Worm (Caenorhabditis elegans) whole organism, late embryonic: Measurements from ENCODE around the gene F10C2.5.

Experiments used
- ama-1 ChIP-seq: fragments of 150-350 bp; optimal IDR thresholded peaks from 2 replicates; lab custom pipeline; 2014
- ceh-6 ChIP-seq: fragments of 200-800 bp; sonication (Bioruptor generic); optimal IDR thresholded peaks from 2 replicates; lab custom pipeline; 2018; ENCODE audit warnings: mild to moderate bottlenecking, missing genetic modification characterization, missing compliant biosample characterization
- dmd-4 ChIP-seq: sonication (generic microtip); optimal IDR thresholded peaks from 2 replicates; lab custom pipeline; 2016; ENCODE audit warnings: borderline replicate concordance, missing genetic modification characterization, missing compliant biosample characterization
- elt-2 ChIP-seq: sonication (generic microtip); optimal IDR thresholded peaks from 2 replicates; lab custom pipeline; 2016; ENCODE audit warnings: missing genetic modification reagents, missing genetic modification characterization, missing compliant biosample characterization
- ets-4 ChIP-seq: sonication (generic microtip); optimal IDR thresholded peaks from 2 replicates; lab custom pipeline; 2016; ENCODE audit warnings: missing genetic modification characterization, missing compliant biosample characterization
- eyg-1 ChIP-seq: sonication (generic microtip); optimal IDR thresholded peaks from 2 replicates; lab custom pipeline; 2016; ENCODE audit warnings: missing genotype, missing genetic modification characterization, missing compliant biosample characterization
- fax-1 ChIP-seq: sonication (generic microtip); optimal IDR thresholded peaks from 2 replicates; lab custom pipeline; 2016; ENCODE audit warnings: missing genotype, missing genetic modification characterization, missing compliant biosample characterization
- pag-3 ChIP-seq: sonication (generic microtip); optimal IDR thresholded peaks from 2 replicates; lab custom pipeline; 2016; ENCODE audit warnings: missing compliant biosample characterization, missing genetic modification characterization, borderline replicate concordance
- pros-1 ChIP-seq: fragments of 150-350 bp; optimal IDR thresholded peaks from 2 replicates; lab custom pipeline; 2014; ENCODE audit warnings: missing biosample characterization, missing genetic modification reagents, missing genetic modification characterization
- unc-3 ChIP-seq, 2 experiments: fragments of 200-800 bp in 1 of 2; sonication (Bioruptor generic) in 1 of 2; sonication (generic microtip) in 1 of 2; conservative IDR thresholded peaks in 1 of 2; optimal IDR thresholded peaks in 1 of 2; 2 replicates each; pipeline versions ENCODE4 v1.3.6 to Lab custom; 2016 to 2022; ENCODE audit warnings: missing compliant biosample characterization in 2 of 2, missing genetic modification characterization in 2 of 2, missing genetic modification reagents in 1 of 2

ce11 chrV:12070419-12070818, 25.2 kb downstream of the F10C2.5 start, which contains the start of gene kmo-1:
- no peak for TF ChIP-seq unc-3 (GFP tag; conservative IDR thresholded peaks at IDR 0.05; lab: Robert Waterston, UW)
- TF ChIP-seq unc-3 (tag; optimal IDR thresholded peaks at IDR 0.05; lab: Kevin White, UChicago), result no peak
- no peak for TF ChIP-seq pros-1 (tag; lab: Kevin White, UChicago)
- TF ChIP-seq ceh-6 (GFP tag; lab: Kevin White, UChicago), result no peak
- TF ChIP-seq eyg-1, result no peak
- TF ChIP-seq ets-4, result no peak
- no peak for TF ChIP-seq fax-1 (tag; lab: Kevin White, UChicago)
- no peak for TF ChIP-seq ama-1 (lab: Kevin White, UChicago)
- no peak for TF ChIP-seq dmd-4 (tag; lab: Kevin White, UChicago)
- TF ChIP-seq elt-2, result no peak
- TF ChIP-seq pag-3, result no peak
